Worm (Caenorhabditis elegans): ENCODE results near the gene efhd-1.

efhd-1 gene

ce11 chrII:14154357-14154756 is 24.3 kb upstream of the efhd-1 start, which contains the start of gene Y48B6A.1 (continued):
- TF ChIP-seq zag-1 (tag; optimal IDR thresholded peaks at IDR 0.05), result no peak
- TF ChIP-seq sox-4 (tag; optimal IDR thresholded peaks at IDR 0.05), result peak; percentile 71
- peak; percentile 90 for TF ChIP-seq swsn-7 (tag; optimal IDR thresholded peaks at IDR 0.05)
- TF ChIP-seq nhr-20 (tag; optimal IDR thresholded peaks at IDR 0.05), result peak; percentile 90
- no peak for TF ChIP-seq ces-1 (GFP tag; optimal IDR thresholded peaks at IDR 0.05)
- TF ChIP-seq skn-1 (tag; optimal IDR thresholded peaks at IDR 0.05), result peak; percentile 97
- TF ChIP-seq irx-1 (tag; optimal IDR thresholded peaks at IDR 0.05), result peak; percentile 89
- no peak for TF ChIP-seq hlh-4 (tag; optimal IDR thresholded peaks at IDR 0.05)
- no peak for TF ChIP-seq Y116A8C.19 (tag; optimal IDR thresholded peaks at IDR 0.05; ENCODE audit: borderline replicate concordance)
- TF ChIP-seq ets-5 (GFP tag; IDR thresholded peaks at IDR 0.05), result no peak
- TF ChIP-seq snpc-4 (tag; optimal IDR thresholded peaks at IDR 0.05), result peak; percentile 94
- peak; percentile 98 to 99 for TF ChIP-seq lsy-2 (tag; optimal IDR thresholded peaks at IDR 0.05)
- peak; percentile 91 to 94 for TF ChIP-seq efl-1 (optimal IDR thresholded peaks at IDR 0.05)
- TF ChIP-seq efl-1 (GFP tag; optimal IDR thresholded peaks at IDR 0.05 in 1 of 2), result peak; percentile 89 to 98
- peak; percentile 87 for TF ChIP-seq blmp-1 (tag; optimal IDR thresholded peaks at IDR 0.05)
- TF ChIP-seq sup-37 (GFP tag; optimal IDR thresholded peaks at IDR 0.05), result peak; percentile 30
- peak; percentile 84 for TF ChIP-seq unc-86 (tag; optimal IDR thresholded peaks at IDR 0.05)
- TF ChIP-seq nhr-237 (tag; optimal IDR thresholded peaks at IDR 0.05), result peak; percentile 90
- TF ChIP-seq alr-1 (tag; optimal IDR thresholded peaks at IDR 0.05; ENCODE audit: borderline replicate concordance), result no peak
- TF ChIP-seq snu-23 (GFP tag; optimal IDR thresholded peaks at IDR 0.05), result peak; percentile 96
- TF ChIP-seq lin-14 (GFP tag; optimal IDR thresholded peaks at IDR 0.05), result peak; percentile 96
- TF ChIP-seq dsc-1 (tag; optimal IDR thresholded peaks at IDR 0.05), result peak; percentile 89
- peak; percentile 75; the same call in 1 of the 2 replicates for TF ChIP-seq mab-9 (GFP tag; IDR thresholded peaks at IDR 0.05)
- no peak for TF ChIP-seq nhr-76 (tag; optimal IDR thresholded peaks at IDR 0.05)
- peak; percentile 10 for TF ChIP-seq mef-2 (tag; optimal IDR thresholded peaks at IDR 0.05)
- peak; percentile 99 for TF ChIP-seq nhr-77 (tag; optimal IDR thresholded peaks at IDR 0.05)
- peak; percentile 87 for TF ChIP-seq egl-13 (tag; optimal IDR thresholded peaks at IDR 0.05)
- TF ChIP-seq ceh-82 (tag; optimal IDR thresholded peaks at IDR 0.05), result peak; percentile 94 to 99 (median 96)
- no peak for TF ChIP-seq unc-30 (tag; optimal IDR thresholded peaks at IDR 0.05)
- TF ChIP-seq ztf-4 (tag; optimal IDR thresholded peaks at IDR 0.05), result peak; percentile 74
- TF ChIP-seq nhr-90 (tag; optimal IDR thresholded peaks at IDR 0.05; ENCODE audit: poor library complexity), result peak; percentile 96
- peak; percentile 94 for TF ChIP-seq lin-13 (GFP tag; optimal IDR thresholded peaks at IDR 0.05)
- peak; percentile 99 for TF ChIP-seq lin-15B (tag; optimal IDR thresholded peaks at IDR 0.05)
- peak; percentile 23 for TF ChIP-seq nhr-84 (tag; optimal IDR thresholded peaks at IDR 0.05)
- TF ChIP-seq ceh-90 (tag; optimal IDR thresholded peaks at IDR 0.05), result peak; percentile 90
- peak; percentile 89 for TF ChIP-seq jun-1 (tag; optimal IDR thresholded peaks at IDR 0.05)
- TF ChIP-seq C34B4.2 (tag; optimal IDR thresholded peaks at IDR 0.05), result no peak
- TF ChIP-seq tbx-2 (tag; optimal IDR thresholded peaks at IDR 0.05), result peak; percentile 94
- peak; percentile 97 for TF ChIP-seq fkh-8 (tag; optimal IDR thresholded peaks at IDR 0.05)
- TF ChIP-seq dpl-1 (GFP tag; optimal IDR thresholded peaks at IDR 0.05), result peak; percentile 88 to 91 (median 88)
- TF ChIP-seq grh-1 (GFP tag; IDR thresholded peaks at IDR 0.05), result peak; percentile 67
- peak; percentile 98 for TF ChIP-seq mep-1 (tag; optimal IDR thresholded peaks at IDR 0.05)
- TF ChIP-seq nhr-12 (tag; optimal IDR thresholded peaks at IDR 0.05), result no peak
- TF ChIP-seq unc-98 (GFP tag; IDR thresholded peaks at IDR 0.05), result peak; percentile 92
- peak; percentile 99 for TF ChIP-seq rnt-1 (tag; optimal IDR thresholded peaks at IDR 0.05)
- TF ChIP-seq ztf-11 (tag; optimal IDR thresholded peaks at IDR 0.05), result peak in 1 of 2 experiments; percentile 89
- TF ChIP-seq zip-4 (GFP tag; optimal IDR thresholded peaks at IDR 0.05), result peak; percentile 65
- TF ChIP-seq ama-1 (optimal IDR thresholded peaks at IDR 0.05), result no peak
- TF ChIP-seq elt-2 (tag; optimal IDR thresholded peaks at IDR 0.05), result peak; percentile 49
- TF ChIP-seq mdl-1 (tag; optimal IDR thresholded peaks at IDR 0.05), result peak in 1 of 2 experiments; percentile 88
- no peak for TF ChIP-seq hlh-17 (GFP tag; optimal IDR thresholded peaks at IDR 0.05; ENCODE audit: borderline replicate concordance)
- peak; percentile 44 for TF ChIP-seq aha-1 (tag; optimal IDR thresholded peaks at IDR 0.05)
- peak; percentile 92 for TF ChIP-seq fkh-4 (tag; optimal IDR thresholded peaks at IDR 0.05; ENCODE audit: borderline replicate concordance)
